Fruit fly (Drosophila melanogaster): ENCODE data around the gene Met.

The Met gene

DNA sequence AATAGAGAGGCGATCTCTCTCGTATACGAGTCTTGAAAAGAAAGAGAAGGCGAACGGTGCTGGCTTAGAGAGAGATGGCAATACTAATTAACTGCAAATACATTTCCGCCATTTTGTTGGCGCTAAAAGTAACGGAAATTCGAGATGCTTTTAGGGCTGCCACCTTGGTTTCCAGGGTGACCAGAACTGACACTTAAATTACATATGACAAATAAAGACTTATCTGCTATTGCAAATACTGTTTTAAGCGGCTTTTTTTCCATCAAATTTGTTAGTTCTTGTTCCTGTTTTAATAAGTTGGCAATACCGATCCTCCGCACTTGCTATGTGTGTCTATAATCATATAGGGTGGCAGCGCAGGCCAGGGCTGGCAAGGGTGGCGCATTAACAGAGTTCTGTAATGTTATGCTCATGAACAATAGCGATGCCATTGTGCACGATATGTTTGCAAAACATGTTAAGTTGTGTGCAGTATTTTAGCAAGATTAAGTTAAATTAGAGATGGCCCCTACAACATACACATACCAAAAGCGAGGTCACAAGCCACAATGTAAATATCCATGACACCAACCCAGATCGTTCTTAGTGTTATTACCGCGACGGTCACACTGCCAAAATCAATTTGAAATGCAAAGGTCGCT is 35.6 kb upstream of the Met start, which contains the start of gene nod (continued):
- no peak for TF ChIP-seq CG17612 (GFP tag; IDR thresholded peaks at IDR 0.05)
- peak; percentile 63 for TF ChIP-seq B-H2 (GFP tag; optimal IDR thresholded peaks at IDR 0.05)
- TF ChIP-seq sd (tag; optimal IDR thresholded peaks at IDR 0.05): peak; percentile 76
- no peak for TF ChIP-seq hth (optimal IDR thresholded peaks at IDR 0.05)
- TF ChIP-seq sens-2 (GFP tag; IDR thresholded peaks at IDR 0.05): no peak
- TF ChIP-seq tin (GFP tag; optimal IDR thresholded peaks at IDR 0.05): peak; percentile 64
- 0 out of 2 replicates have a peak, but pooled peaks have one; percentile 17 for TF ChIP-seq danr (GFP tag; IDR thresholded peaks at IDR 0.05)
- no peak for TF ChIP-seq pros (GFP tag; optimal IDR thresholded peaks at IDR 0.05)
- TF ChIP-seq gcm (GFP tag; optimal IDR thresholded peaks at IDR 0.05): no peak
- no peak for TF ChIP-seq jing (GFP tag; optimal IDR thresholded peaks at IDR 0.05)
- no peak for TF ChIP-seq vnd (GFP tag; IDR thresholded peaks at IDR 0.05; ENCODE audit: partially characterized antibody)
- peak; percentile 80 for TF ChIP-seq HLH54F (GFP tag; optimal IDR thresholded peaks at IDR 0.05)
- TF ChIP-seq B-H1 (GFP tag; IDR thresholded peaks at IDR 0.05): 0 out of 3 replicates have a peak, but pooled peaks have one; percentile 18
- TF ChIP-seq lab (GFP tag; optimal IDR thresholded peaks at IDR 0.05): peak; percentile 75
- peak; percentile 56 for TF ChIP-seq Mes4 (GFP tag; optimal IDR thresholded peaks at IDR 0.05)
- peak; percentile 72 for TF ChIP-seq CG9932 (GFP tag; IDR thresholded peaks at IDR 0.05)
- TF ChIP-seq bowl (GFP tag; IDR thresholded peaks at IDR 0.05): no peak
- TF ChIP-seq mam (GFP tag; optimal IDR thresholded peaks at IDR 0.05): peak; percentile 81
- TF ChIP-seq BtbVII (GFP tag; optimal IDR thresholded peaks at IDR 0.05): no peak
- peak; percentile 42; the same call in 1 of the 2 replicates for TF ChIP-seq lmd (GFP tag; IDR thresholded peaks at IDR 0.05)
- no peak; the same call in 1 of the 2 replicates for TF ChIP-seq ato (GFP tag; IDR thresholded peaks at IDR 0.05; ENCODE audit: partially characterized antibody)

DNA sequence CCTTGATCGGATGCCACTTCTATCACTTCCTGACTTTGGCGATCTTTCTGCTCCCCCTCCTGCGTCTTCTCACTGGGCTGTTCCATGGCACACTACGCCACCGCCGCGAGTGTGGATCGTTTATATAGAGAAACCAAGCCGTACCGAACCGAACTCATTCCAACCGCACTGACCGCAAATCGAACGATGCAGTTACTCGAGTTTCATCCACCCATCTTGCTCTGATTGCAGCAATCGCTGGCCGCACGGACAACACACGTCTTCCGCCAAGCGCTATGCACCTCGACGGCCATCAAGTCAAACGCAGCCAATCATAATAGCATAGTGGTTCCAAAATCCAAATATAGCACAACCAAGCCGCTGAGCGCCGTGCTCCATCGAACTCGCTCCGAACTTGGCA is 31.8 kb upstream of the Met start, which contains the start of gene pkm:
pkm (minus strand) TSS at position 101 of the 400 bp plus-strand sequence.
- TF ChIP-seq vnd (GFP tag; IDR thresholded peaks at IDR 0.05; ENCODE audit: partially characterized antibody) (no peak), Blimp-1 (GFP tag; optimal IDR thresholded peaks at IDR 0.05) (no peak), Hmr (GFP tag; optimal IDR thresholded peaks at IDR 0.05) (no peak), ssp (GFP tag; IDR thresholded peaks at IDR 0.05) (no peak), Med (GFP tag) (peak; percentile 32)

DNA sequence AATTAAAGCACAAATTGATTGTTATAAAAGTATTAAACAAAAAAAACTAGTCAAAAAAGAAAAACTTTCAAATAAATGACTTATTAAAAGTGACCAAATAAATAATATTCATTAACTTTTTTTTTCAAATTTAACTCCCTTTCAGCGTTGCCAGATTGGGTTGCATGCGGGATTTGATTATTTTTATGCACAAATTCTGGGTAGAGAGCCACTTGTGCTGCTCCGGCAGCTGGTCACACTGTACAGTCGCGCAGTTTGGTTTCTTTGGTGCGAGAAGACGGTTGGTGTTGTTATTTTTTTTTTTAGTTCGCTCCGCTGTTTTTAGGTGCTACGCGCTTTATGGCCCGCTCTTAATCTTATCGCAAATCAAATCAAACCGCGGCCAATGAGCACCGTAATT is 16.3 kb upstream of the Met start, which contains the start of gene rho-4:
rho-4 (plus strand) TSS at position 250 of the 400 bp plus-strand sequence.
- TF ChIP-seq CG3847 (GFP tag; IDR thresholded peaks at IDR 0.05) (peak; percentile 73), CG32772 (GFP tag; IDR thresholded peaks at IDR 0.05) (0 out of 2 replicates have a peak, but pooled peaks have one; percentile 29), gfzf (GFP tag; optimal IDR thresholded peaks at IDR 0.05) (peak; percentile 53), E2f2 (GFP tag; IDR thresholded peaks at IDR 0.05) (peak; percentile 82), CG32532 (GFP tag; IDR thresholded peaks at IDR 0.05) (peak; percentile 26; the same call in 1 of the 2 replicates), CG13287 (GFP tag; IDR thresholded peaks at IDR 0.05; ENCODE audit: partially characterized antibody) (peak; percentile 47; the same call in 1 of the 2 replicates), CG11085 (GFP tag; IDR thresholded peaks at IDR 0.05) (peak; percentile 36; the same call in 1 of the 2 replicates), grn (GFP tag; optimal IDR thresholded peaks at IDR 0.05) (peak; percentile 39), Scr (GFP tag; IDR thresholded peaks at IDR 0.05; ENCODE audit: partially characterized antibody) (0 out of 2 replicates have a peak, but pooled peaks have one; percentile 28), Gug (GFP tag; IDR thresholded peaks at IDR 0.05) (0 out of 4 replicates have a peak, but pooled peaks have one; percentile 2), zfh1 (GFP tag; IDR thresholded peaks at IDR 0.05) (0 out of 3 replicates have a peak, but pooled peaks have one; percentile 6), amos (GFP tag; IDR thresholded peaks at IDR 0.05; ENCODE audit: partially characterized antibody) (peak; percentile 45; the same call in 1 of the 2 replicates), Rfx (GFP tag; IDR thresholded peaks at IDR 0.05) (peak; percentile 26; the same call in 1 of the 2 replicates), CG6791 (GFP tag; IDR thresholded peaks at IDR 0.05; ENCODE audit: partially characterized antibody) (0 out of 3 replicates have a peak, but pooled peaks have one; percentile 10), Dref (GFP tag; IDR thresholded peaks at IDR 0.05) (peak; percentile 45), sob (GFP tag; IDR thresholded peaks at IDR 0.05) (0 out of 2 replicates have a peak, but pooled peaks have one; percentile 23), Jarid2 (GFP tag; optimal IDR thresholded peaks at IDR 0.05) (peak; percentile 44), ken (GFP tag; IDR thresholded peaks at IDR 0.05) (0 out of 3 replicates have a peak, but pooled peaks have one; percentile 20), row (GFP tag; IDR thresholded peaks at IDR 0.05) (peak; percentile 38; the same call in 2 of the 3 replicates), CG16813 (GFP tag; IDR thresholded peaks at IDR 0.05; ENCODE audit: partially characterized antibody) (0 out of 3 replicates have a peak, but pooled peaks have one; percentile 12), MBD-R2 (GFP tag; IDR thresholded peaks at IDR 0.05) (peak; percentile 42), vvl (GFP tag; IDR thresholded peaks at IDR 0.05) (peak; percentile 20; the same call in 1 of the 2 replicates)
